Fruit fly (Drosophila melanogaster): Measurements from ENCODE around the gene CG9686.

DNA sequence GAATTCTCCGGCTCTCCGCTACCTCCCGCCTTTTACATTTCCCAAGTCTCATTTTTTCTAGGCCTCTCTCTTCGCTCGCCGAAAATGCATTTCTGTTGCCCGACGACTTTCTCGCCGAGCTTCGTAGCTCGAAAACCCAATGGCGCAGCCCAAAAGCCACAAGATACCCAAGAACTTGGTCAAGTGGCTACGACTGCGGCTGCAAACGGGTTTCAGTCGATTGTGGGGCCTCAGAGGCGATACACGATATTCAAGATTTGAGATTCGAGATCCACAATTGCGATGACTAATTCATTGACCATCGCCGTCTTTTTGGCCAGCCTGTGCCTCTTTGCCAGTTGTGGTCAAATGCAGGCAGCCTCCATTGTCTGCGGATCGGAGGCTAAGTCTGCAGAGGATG is 2.1 kb downstream of the CG9686 start, which contains the start of gene CG9689:
- TF ChIP-seq sv (GFP tag; optimal IDR thresholded peaks at IDR 0.05) (no peak), psq (GFP tag; optimal IDR thresholded peaks at IDR 0.05) (no peak), Hr78 (GFP tag; optimal IDR thresholded peaks at IDR 0.05) (no peak), OdsH (GFP tag; optimal IDR thresholded peaks at IDR 0.05) (no peak), h (GFP tag; optimal IDR thresholded peaks at IDR 0.05) (no peak), pan (optimal IDR thresholded peaks at IDR 0.05) (no peak), usp (GFP tag; optimal IDR thresholded peaks at IDR 0.05) (no peak)
